Worm (Caenorhabditis elegans) whole organism, late embryonic: Measurements from ENCODE around the gene dod-17.

Experiments used
- F13H6.1 ChIP-seq: sonication (generic microtip); optimal IDR thresholded peaks from 2 replicates; lab custom pipeline; 2016; ENCODE audit warnings: missing genetic modification characterization, missing compliant biosample characterization
- hlh-8 ChIP-seq: sonication (generic microtip); optimal IDR thresholded peaks from 2 replicates; lab custom pipeline; 2016; ENCODE audit warnings: missing genotype, missing genetic modification characterization, missing compliant biosample characterization
- npax-4 ChIP-seq: sonication (generic microtip); optimal IDR thresholded peaks from 2 replicates; lab custom pipeline; 2016; ENCODE audit warnings: missing genetic modification characterization, missing compliant biosample characterization

DNA sequence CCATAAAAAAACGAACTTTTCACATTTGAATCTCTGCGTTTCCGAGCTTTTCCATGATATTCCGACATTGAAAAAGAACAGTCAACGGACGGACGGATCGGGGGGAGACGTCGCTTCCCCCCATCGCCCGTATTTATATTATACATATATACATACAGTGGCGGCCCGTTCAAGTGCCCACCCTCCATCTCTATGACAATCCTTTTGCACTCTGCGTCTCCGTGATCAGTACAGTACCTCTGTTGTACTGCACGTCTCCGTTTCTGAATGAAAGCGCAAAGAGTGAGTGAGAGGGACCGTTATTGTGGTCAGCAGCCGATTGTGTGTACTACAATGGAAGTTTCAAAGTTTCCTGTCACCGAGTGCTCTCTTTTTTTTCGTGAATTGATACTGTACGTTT, 23.0 kb downstream of the dod-17 start:
- TF ChIP-seq F13H6.1 (tag; lab: Kevin White, UChicago) (no peak), npax-4 (no peak), hlh-8 (no peak)
